Fruit fly (Drosophila melanogaster): ENCODE data around the gene CG8925.

CG8925 gene

dm6 chr3R:16152369-16152768 lies 19.4 kb upstream of the CG8925 start:
- TF ChIP-seq CG11762 (GFP tag; optimal IDR thresholded peaks at IDR 0.05; ENCODE audit: insufficient read depth) (no peak), Hr4 (GFP tag; optimal IDR thresholded peaks at IDR 0.05) (no peak)

- no peak for TF ChIP-seq CG8119 (GFP tag; IDR thresholded peaks at IDR 0.05)
- TF ChIP-seq pdm3 (GFP tag; optimal IDR thresholded peaks at IDR 0.05): no peak
- TF ChIP-seq CG9139 (GFP tag; optimal IDR thresholded peaks at IDR 0.05): no peak
- no peak for TF ChIP-seq topi (GFP tag; optimal IDR thresholded peaks at IDR 0.05)
- no peak for TF ChIP-seq Hr4 (GFP tag; optimal IDR thresholded peaks at IDR 0.05)
- TF ChIP-seq ss (GFP tag; optimal IDR thresholded peaks at IDR 0.05): no peak
- TF ChIP-seq Hr38 (GFP tag; optimal IDR thresholded peaks at IDR 0.05): no peak
- TF ChIP-seq CG6808 (GFP tag; optimal IDR thresholded peaks at IDR 0.05): no peak
- TF ChIP-seq CG11762 (GFP tag; optimal IDR thresholded peaks at IDR 0.05; ENCODE audit: insufficient read depth): no peak
- no peak for TF ChIP-seq Eip75B (GFP tag; optimal IDR thresholded peaks at IDR 0.05)
- TF ChIP-seq CG32006 (GFP tag; optimal IDR thresholded peaks at IDR 0.05): no peak
- TF ChIP-seq fd85E (GFP tag; optimal IDR thresholded peaks at IDR 0.05): no peak
- TF ChIP-seq eg (GFP tag; IDR thresholded peaks at IDR 0.05): no peak
- TF ChIP-seq net (GFP tag; optimal IDR thresholded peaks at IDR 0.05): no peak
- TF ChIP-seq CG11902 (GFP tag; optimal IDR thresholded peaks at IDR 0.05): no peak
- TF ChIP-seq CG8319 (GFP tag; optimal IDR thresholded peaks at IDR 0.05): no peak
- no peak for TF ChIP-seq CG8632 (GFP tag; optimal IDR thresholded peaks at IDR 0.05)
Measured at dm6 chr3R:16153356-16153905, 18.4 kb upstream of the CG8925 start.

dm6 chr3R:16154263-16154662 lies 17.5 kb upstream of the CG8925 start:
- TF ChIP-seq Hr38 (GFP tag; optimal IDR thresholded peaks at IDR 0.05): no peak
- TF ChIP-seq CG34406 (GFP tag; optimal IDR thresholded peaks at IDR 0.05): peak; percentile 59
- no peak for TF ChIP-seq CG7368 (GFP tag; optimal IDR thresholded peaks at IDR 0.05)
- peak; percentile 73 for TF ChIP-seq CG15336 (GFP tag; IDR thresholded peaks at IDR 0.05)
- peak; percentile 26 for TF ChIP-seq CG32006 (GFP tag; optimal IDR thresholded peaks at IDR 0.05)
- peak; percentile 49 for TF ChIP-seq achi (GFP tag; optimal IDR thresholded peaks at IDR 0.05)
- TF ChIP-seq CG11902 (GFP tag; optimal IDR thresholded peaks at IDR 0.05): no peak
- TF ChIP-seq CG1621 (tag; optimal IDR thresholded peaks at IDR 0.05): no peak
- peak; percentile 4 for TF ChIP-seq CG6808 (GFP tag; optimal IDR thresholded peaks at IDR 0.05)
- TF ChIP-seq CG3032 (tag; optimal IDR thresholded peaks at IDR 0.05): peak; percentile 1
- TF ChIP-seq CG6163 (GFP tag; IDR thresholded peaks at IDR 0.05): peak; percentile 81
- TF ChIP-seq lz (GFP tag; optimal IDR thresholded peaks at IDR 0.05): peak; percentile 20
- TF ChIP-seq pdm3 (GFP tag; optimal IDR thresholded peaks at IDR 0.05): peak; percentile 4
- TF ChIP-seq CG6854 (GFP tag; optimal IDR thresholded peaks at IDR 0.05): peak; percentile 6
- peak in 1 of 2 experiments; percentile 24 for TF ChIP-seq salr (GFP tag; optimal IDR thresholded peaks at IDR 0.05)
- peak; percentile 41 for TF ChIP-seq OdsH (GFP tag; optimal IDR thresholded peaks at IDR 0.05)
- peak; percentile 54 for TF ChIP-seq Sox102F (GFP tag; optimal IDR thresholded peaks at IDR 0.05)
- TF ChIP-seq ss (GFP tag; optimal IDR thresholded peaks at IDR 0.05): peak; percentile 3 to 47
- no peak for TF ChIP-seq dsx (GFP tag; optimal IDR thresholded peaks at IDR 0.05; ENCODE audit: poor library complexity, severe bottlenecking)
- TF ChIP-seq Hr4 (GFP tag; optimal IDR thresholded peaks at IDR 0.05): no peak
- no peak for TF ChIP-seq CG4318 (GFP tag; optimal IDR thresholded peaks at IDR 0.05)
- TF ChIP-seq CG8632 (GFP tag; optimal IDR thresholded peaks at IDR 0.05): peak; percentile 64
- no peak for TF ChIP-seq Smox (GFP tag; optimal IDR thresholded peaks at IDR 0.05)
- TF ChIP-seq fd85E (GFP tag; optimal IDR thresholded peaks at IDR 0.05): no peak
- TF ChIP-seq CG8119 (GFP tag; IDR thresholded peaks at IDR 0.05): peak; percentile 50; the same call in 2 of the 3 replicates
- TF ChIP-seq Met (GFP tag; optimal IDR thresholded peaks at IDR 0.05): peak; percentile 23
- peak; percentile 77 for TF ChIP-seq vri (GFP tag; optimal IDR thresholded peaks at IDR 0.05)
- peak; percentile 39 for TF ChIP-seq CG3919 (GFP tag; optimal IDR thresholded peaks at IDR 0.05)
- no peak for TF ChIP-seq Gug (GFP tag; IDR thresholded peaks at IDR 0.05)
- TF ChIP-seq CG11762 (GFP tag; optimal IDR thresholded peaks at IDR 0.05; ENCODE audit: insufficient read depth): peak; percentile 10
- peak; percentile 24 for TF ChIP-seq CG16779 (tag; optimal IDR thresholded peaks at IDR 0.05)
- TF ChIP-seq Ets21C (GFP tag; optimal IDR thresholded peaks at IDR 0.05): no peak
- TF ChIP-seq spab (GFP tag; optimal IDR thresholded peaks at IDR 0.05): no peak
- peak; percentile 43 for TF ChIP-seq CG10631 (GFP tag; optimal IDR thresholded peaks at IDR 0.05)
- no peak for TF ChIP-seq cyc (GFP tag; optimal IDR thresholded peaks at IDR 0.05)
- TF ChIP-seq Sox15 (GFP tag; optimal IDR thresholded peaks at IDR 0.05): no peak
- peak; percentile 37 for TF ChIP-seq acj6 (GFP tag; optimal IDR thresholded peaks at IDR 0.05)
- peak; percentile 48 for TF ChIP-seq esn (GFP tag; optimal IDR thresholded peaks at IDR 0.05)
- peak; percentile 89 for TF ChIP-seq eg (GFP tag; IDR thresholded peaks at IDR 0.05)
- TF ChIP-seq net (GFP tag; optimal IDR thresholded peaks at IDR 0.05): peak; percentile 62
- peak; percentile 73 for TF ChIP-seq Eip78C (GFP tag)
